Fruit fly (Drosophila melanogaster) whole organism, embryonic: ENCODE measurements around the gene SuUR.
A peak's percentile ranks its signal among the peaks of the same experiment; 100 is the strongest.

ENCODE experiments used
- Asciz ChIP-seq: fragments of 200-800 bp; sonication (Bioruptor generic); optimal IDR thresholded peaks from 2 replicates; lab custom pipeline; 2017; ENCODE audit warnings: missing biosample characterization, mild to moderate bottlenecking, missing genetic modification characterization, missing genetic modification reagents
- Atf6 ChIP-seq: fragments of 200-800 bp; sonication (Bioruptor generic); IDR thresholded peaks from 2 replicates; pipeline ENCODE4 v1.3.6; 2022; ENCODE audit warnings: missing biosample characterization, missing genetic modification characterization
- B-H2 ChIP-seq: fragments of 200-800 bp; sonication (Bioruptor generic); optimal IDR thresholded peaks from 2 replicates; lab custom pipeline; 2018; ENCODE audit warnings: missing biosample characterization, mild to moderate bottlenecking, missing genetic modification characterization
- CG10543 ChIP-seq: fragments of 200-800 bp; sonication (Bioruptor generic); optimal IDR thresholded peaks from 3 replicates; lab custom pipeline; 2017; ENCODE audit warnings: missing biosample characterization, mild to moderate bottlenecking, missing genetic modification characterization, moderate library complexity
- CG11398 ChIP-seq: fragments of 200-800 bp; sonication (Bioruptor generic); optimal IDR thresholded peaks from 2 replicates; lab custom pipeline; 2016; ENCODE audit warnings: missing biosample characterization, missing genetic modification characterization
- CG13296 ChIP-seq: fragments of 200-800 bp; sonication (Bioruptor generic); optimal IDR thresholded peaks from 3 replicates; lab custom pipeline; 2018; ENCODE audit warnings: missing biosample characterization, mild to moderate bottlenecking, missing genetic modification characterization
- CG13424 ChIP-seq: fragments of 200-800 bp; sonication (Bioruptor generic); optimal IDR thresholded peaks from 2 replicates; lab custom pipeline; 2019; ENCODE audit warnings: missing biosample characterization, mild to moderate bottlenecking, missing genetic modification characterization, moderate library complexity
- CG15479 ChIP-seq: fragments of 200-800 bp; sonication (Bioruptor generic); optimal IDR thresholded peaks from 3 replicates; lab custom pipeline; 2019; ENCODE audit warnings: missing biosample characterization, mild to moderate bottlenecking, missing genetic modification characterization, moderate library complexity
- CG17359 ChIP-seq: fragments of 200-800 bp; sonication (Bioruptor generic); optimal IDR thresholded peaks from 3 replicates; lab custom pipeline; 2018; ENCODE audit warnings: missing biosample characterization, mild to moderate bottlenecking, missing genetic modification characterization, moderate library complexity
- CG18599 ChIP-seq: fragments of 200-800 bp; sonication (Bioruptor generic); optimal IDR thresholded peaks from 3 replicates; lab custom pipeline; 2017; ENCODE audit warnings: missing biosample characterization, missing genetic modification characterization, mild to moderate bottlenecking, moderate library complexity, missing genetic modification reagents
- CG2875 ChIP-seq: fragments of 200-800 bp; sonication (Bioruptor generic); optimal IDR thresholded peaks from 2 replicates; lab custom pipeline; 2017; ENCODE audit warnings: missing biosample characterization, mild to moderate bottlenecking, missing genetic modification characterization, missing genetic modification reagents
- CG33557 ChIP-seq: fragments of 200-800 bp; sonication (Bioruptor generic); optimal IDR thresholded peaks from 2 replicates; lab custom pipeline; 2019; ENCODE audit warnings: missing biosample characterization, mild to moderate bottlenecking, missing genetic modification characterization, moderate library complexity
- CG3847 ChIP-seq: fragments of 200-800 bp; sonication (Bioruptor generic); IDR thresholded peaks from 2 replicates; pipeline ENCODE4 v1.3.6; 2022; ENCODE audit warnings: missing biosample characterization, missing genetic modification characterization
- CG5180 ChIP-seq: fragments of 200-800 bp; sonication (Bioruptor generic); optimal IDR thresholded peaks from 3 replicates; lab custom pipeline; 2017; ENCODE audit warnings: missing biosample characterization, missing genetic modification characterization, mild to moderate bottlenecking, moderate library complexity, missing genetic modification reagents
- CG6654 ChIP-seq: fragments of 200-800 bp; sonication (Bioruptor generic); optimal IDR thresholded peaks from 2 replicates; lab custom pipeline; 2017; ENCODE audit warnings: missing biosample characterization, mild to moderate bottlenecking, missing genetic modification characterization
- CG7556 ChIP-seq: fragments of 200-800 bp; sonication (Bioruptor generic); optimal IDR thresholded peaks from 2 replicates; lab custom pipeline; 2017; ENCODE audit warnings: missing biosample characterization, mild to moderate bottlenecking, missing genetic modification characterization
- CG7839 ChIP-seq: fragments of 200-800 bp; sonication (Bioruptor generic); optimal IDR thresholded peaks from 3 replicates; lab custom pipeline; 2018; ENCODE audit warnings: missing biosample characterization, mild to moderate bottlenecking, missing genetic modification characterization, moderate library complexity
- CG8765 ChIP-seq: fragments of 200-800 bp; sonication (Bioruptor generic); IDR thresholded peaks from 2 replicates; pipeline ENCODE4 v1.3.6; 2022; ENCODE audit warnings: missing biosample characterization, missing genetic modification characterization
- CG8944 ChIP-seq: fragments of 200-800 bp; sonication (Bioruptor generic); optimal IDR thresholded peaks from 3 replicates; lab custom pipeline; 2016; ENCODE audit warnings: missing biosample characterization, missing genetic modification characterization
- Camta ChIP-seq: fragments of 200-800 bp; sonication (Bioruptor generic); optimal IDR thresholded peaks from 2 replicates; lab custom pipeline; 2016; ENCODE audit warnings: missing biosample characterization, missing genetic modification characterization
- Dad ChIP-seq: fragments of 200-800 bp; sonication (Bioruptor generic); optimal IDR thresholded peaks from 3 replicates; lab custom pipeline; 2016; ENCODE audit warnings: missing biosample characterization, missing genetic modification characterization
- Ets97D ChIP-seq: fragments of 200-800 bp; sonication (Bioruptor generic); optimal IDR thresholded peaks from 3 replicates; lab custom pipeline; 2016; ENCODE audit warnings: missing biosample characterization, missing genetic modification characterization
- Hey ChIP-seq: fragments of 200-800 bp; sonication (Bioruptor generic); optimal IDR thresholded peaks from 3 replicates; lab custom pipeline; 2018; ENCODE audit warnings: missing biosample characterization, mild to moderate bottlenecking, missing genetic modification characterization
- Hr39 ChIP-seq: fragments of >200 bp; optimal IDR thresholded peaks from 2 replicates; lab custom pipeline; 2017
- Hr51 ChIP-seq, 2 experiments: fragments of 200-800 bp; sonication (Bioruptor generic); optimal IDR thresholded peaks; 2 replicates in 1 of 2; 3 replicates in 1 of 2; lab custom pipeline; 2016 to 2018; ENCODE audit warnings: missing biosample characterization in 2 of 2, missing genetic modification characterization in 2 of 2, mild to moderate bottlenecking in 1 of 2, moderate library complexity in 1 of 2
- Max ChIP-seq: fragments of 200-800 bp; sonication (Bioruptor generic); optimal IDR thresholded peaks from 2 replicates; lab custom pipeline; 2016; ENCODE audit warnings: missing biosample characterization, mild to moderate bottlenecking, missing genetic modification characterization
- Meics ChIP-seq: fragments of 200-800 bp; sonication (Bioruptor generic); optimal IDR thresholded peaks from 2 replicates; lab custom pipeline; 2017; ENCODE audit warnings: missing biosample characterization, mild to moderate bottlenecking, missing genetic modification characterization
- NC2α ChIP-seq: fragments of 200-800 bp; sonication (Bioruptor generic); optimal IDR thresholded peaks from 2 replicates; lab custom pipeline; 2016; ENCODE audit warnings: missing biosample characterization, missing genetic modification characterization
- Rx ChIP-seq: fragments of 200-800 bp; sonication (Bioruptor generic); IDR thresholded peaks from 2 replicates; pipeline ENCODE4 v1.3.6; 2022; ENCODE audit warnings: missing biosample characterization, missing genetic modification characterization
- Side ChIP-seq: fragments of 200-800 bp; sonication (Bioruptor generic); optimal IDR thresholded peaks from 2 replicates; lab custom pipeline; 2016; ENCODE audit warnings: missing biosample characterization, missing genetic modification characterization
- Sin3A ChIP-seq: fragments of >200 bp; optimal IDR thresholded peaks from 2 replicates; lab custom pipeline; 2018
- TFAM ChIP-seq: fragments of 200-800 bp; sonication (Bioruptor generic); optimal IDR thresholded peaks from 2 replicates; lab custom pipeline; 2017; ENCODE audit warnings: missing biosample characterization, missing genetic modification characterization, inconsistent platforms
- ab ChIP-seq: fragments of 200-800 bp; sonication (Bioruptor generic); optimal IDR thresholded peaks from 2 replicates; lab custom pipeline; 2016; ENCODE audit warnings: missing biosample characterization, missing genetic modification characterization
- bcd ChIP-seq: fragments of 200-800 bp; sonication (Bioruptor generic); optimal IDR thresholded peaks from 2 replicates; lab custom pipeline; 2017; ENCODE audit warnings: missing biosample characterization, mild to moderate bottlenecking, missing genetic modification characterization
- croc ChIP-seq: fragments of 200-800 bp; sonication (Bioruptor generic); conservative IDR thresholded peaks from 3 replicates; pipeline ENCODE4 v1.3.6; 2022; ENCODE audit warnings: missing biosample characterization, missing genetic modification characterization
- cwo ChIP-seq: fragments of 200-800 bp; sonication (Bioruptor generic); optimal IDR thresholded peaks from 3 replicates; lab custom pipeline; 2017; ENCODE audit warnings: missing biosample characterization, missing genetic modification characterization, mild to moderate bottlenecking, moderate library complexity, missing genetic modification reagents
- dati ChIP-seq: fragments of 200-800 bp; sonication (Bioruptor generic); IDR thresholded peaks from 2 replicates; pipeline ENCODE4 v1.3.6; 2022; ENCODE audit warnings: missing biosample characterization, missing genetic modification characterization
- disco-r ChIP-seq: fragments of 200-800 bp; sonication (Bioruptor generic); optimal IDR thresholded peaks from 2 replicates; lab custom pipeline; 2016; ENCODE audit warnings: missing biosample characterization, missing genetic modification characterization
- ems ChIP-seq: fragments of 200-800 bp; sonication (Bioruptor generic); optimal IDR thresholded peaks from 3 replicates; lab custom pipeline; 2016; ENCODE audit warnings: missing biosample characterization, missing genetic modification characterization
- ham ChIP-seq: fragments of 200-800 bp; sonication (Bioruptor generic); IDR thresholded peaks from 2 replicates; pipeline ENCODE4 v1.3.6; 2022; ENCODE audit warnings: missing biosample characterization, missing genetic modification characterization
- org-1 ChIP-seq: fragments of 200-800 bp; sonication (Bioruptor generic); optimal IDR thresholded peaks from 2 replicates; lab custom pipeline; 2017; ENCODE audit warnings: missing biosample characterization, missing genetic modification characterization
- otp ChIP-seq: fragments of 200-800 bp; sonication (Bioruptor generic); IDR thresholded peaks from 3 replicates; pipeline ENCODE4, ENCODE4 v1.3.6; 2022; ENCODE audit warnings: missing biosample characterization, missing genetic modification characterization
- peb ChIP-seq: fragments of 200-800 bp; sonication (Bioruptor generic); IDR thresholded peaks from 2 replicates; pipeline ENCODE4 v1.3.6; 2022; ENCODE audit warnings: missing biosample characterization, missing genetic modification characterization
- repo ChIP-seq: fragments of 200-800 bp; sonication (Bioruptor generic); optimal IDR thresholded peaks from 2 replicates; lab custom pipeline; 2016; ENCODE audit warnings: missing biosample characterization, missing genetic modification characterization
- sob ChIP-seq: fragments of 200-800 bp; sonication (Bioruptor generic); IDR thresholded peaks from 2 replicates; pipeline ENCODE4 v1.3.6; 2022; ENCODE audit warnings: missing biosample characterization, missing genetic modification characterization
- stc ChIP-seq: fragments of 200-800 bp; sonication (Bioruptor generic); IDR thresholded peaks from 2 replicates; pipeline ENCODE4 v1.3.6; 2022; ENCODE audit warnings: missing biosample characterization, missing genetic modification characterization
- tin ChIP-seq: fragments of 200-800 bp; sonication (Bioruptor generic); optimal IDR thresholded peaks from 3 replicates; lab custom pipeline; 2016; ENCODE audit warnings: missing biosample characterization, missing genetic modification characterization

SuUR gene

dm6 chr3L:11107432-11107831 is 42.6 kb downstream of the SuUR start, which contains the start of gene CG32073 (continued):
- peak; percentile 1 for TF ChIP-seq org-1 (GFP tag; lab: Kevin White, UChicago)
- no peak for TF ChIP-seq CG33557 (GFP tag; lab: Kevin White, UChicago)
- TF ChIP-seq Meics: peak; percentile 17
- TF ChIP-seq CG10543 (GFP tag; lab: Kevin White, UChicago): peak; percentile 40
- no peak for TF ChIP-seq Ets97D (GFP tag; lab: Kevin White, UChicago)
- TF ChIP-seq bcd (GFP tag; lab: Kevin White, UChicago): no peak
- no peak for TF ChIP-seq ham (GFP tag; lab: Robert Waterston, UW)
- TF ChIP-seq Camta (GFP tag; lab: Kevin White, UChicago): no peak
- peak; percentile 64 for TF ChIP-seq cwo (GFP tag; lab: Kevin White, UChicago)
- peak; percentile 23 for TF ChIP-seq Asciz
- no peak for TF ChIP-seq CG7839 (tag; lab: Kevin White, UChicago)
- no peak for TF ChIP-seq B-H2 (GFP tag; lab: Kevin White, UChicago)
- no peak for TF ChIP-seq CG6654 (GFP tag; lab: Kevin White, UChicago)
- no peak for TF ChIP-seq repo (GFP tag; lab: Kevin White, UChicago)
- peak; percentile 75 for TF ChIP-seq CG18599 (GFP tag; lab: Kevin White, UChicago)
- TF ChIP-seq CG17359 (tag; lab: Kevin White, UChicago): peak; percentile 10
- no peak for TF ChIP-seq CG8765 (GFP tag; lab: Robert Waterston, UW)
- no peak for TF ChIP-seq stc (GFP tag; lab: Robert Waterston, UW)
- TF ChIP-seq CG2875 (GFP tag; lab: Kevin White, UChicago): peak; percentile 29
- peak; percentile 35 for TF ChIP-seq Max
- peak; percentile 42 for TF ChIP-seq CG5180 (GFP tag; lab: Kevin White, UChicago)
- no peak for TF ChIP-seq ems (GFP tag; lab: Kevin White, UChicago)
- no peak for TF ChIP-seq croc (GFP tag; lab: Robert Waterston, UW)
- no peak for TF ChIP-seq CG13424 (tag; lab: Kevin White, UChicago)
- TF ChIP-seq ab: no peak
- peak; percentile 40; the same call in 1 of the 2 replicates for TF ChIP-seq sob (GFP tag; lab: Robert Waterston, UW)
- no peak for TF ChIP-seq Sin3A
- TF ChIP-seq CG13296 (GFP tag; lab: Kevin White, UChicago): peak; percentile 55
- no peak for TF ChIP-seq Dad (GFP tag; lab: Kevin White, UChicago)
- no peak for TF ChIP-seq otp (GFP tag; lab: Robert Waterston, UW)
- TF ChIP-seq Rx (GFP tag; lab: Robert Waterston, UW): no peak
- TF ChIP-seq CG15479 (GFP tag; lab: Kevin White, UChicago): no peak
- TF ChIP-seq CG11398 (GFP tag; lab: Kevin White, UChicago): no peak
- TF ChIP-seq TFAM: no peak

dm6 chr3L:11107935-11108334 is 43.1 kb downstream of the SuUR start, which contains the start of gene CG12522:
CG12522 (plus strand) TSS chr3L:11108235.
- no peak for TF ChIP-seq NC2α (GFP tag; lab: Kevin White, UChicago)
- no peak for TF ChIP-seq dati (GFP tag; lab: Robert Waterston, UW)
- TF ChIP-seq Hr39: no peak
- TF ChIP-seq peb (GFP tag; lab: Robert Waterston, UW): no peak
- TF ChIP-seq CG3847 (GFP tag; lab: Robert Waterston, UW): no peak
- TF ChIP-seq Atf6 (GFP tag; lab: Robert Waterston, UW): no peak
- TF ChIP-seq tin (GFP tag; lab: Kevin White, UChicago): no peak
- no peak for TF ChIP-seq CG8944 (GFP tag; lab: Kevin White, UChicago)
- no peak for TF ChIP-seq sob (GFP tag; lab: Robert Waterston, UW)
- TF ChIP-seq Hr51 (GFP tag; optimal IDR thresholded peaks at IDR 0.05; lab: Kevin White, UChicago): no peak
- TF ChIP-seq ham (GFP tag; lab: Robert Waterston, UW): no peak
- TF ChIP-seq CG7556 (GFP tag; lab: Kevin White, UChicago): no peak
- TF ChIP-seq disco-r: no peak
- TF ChIP-seq Side (GFP tag; lab: Kevin White, UChicago): no peak
- no peak for TF ChIP-seq Hey
